Worm (Caenorhabditis elegans): Measurements from ENCODE around the gene clec-180.

The clec-180 gene

DNA sequence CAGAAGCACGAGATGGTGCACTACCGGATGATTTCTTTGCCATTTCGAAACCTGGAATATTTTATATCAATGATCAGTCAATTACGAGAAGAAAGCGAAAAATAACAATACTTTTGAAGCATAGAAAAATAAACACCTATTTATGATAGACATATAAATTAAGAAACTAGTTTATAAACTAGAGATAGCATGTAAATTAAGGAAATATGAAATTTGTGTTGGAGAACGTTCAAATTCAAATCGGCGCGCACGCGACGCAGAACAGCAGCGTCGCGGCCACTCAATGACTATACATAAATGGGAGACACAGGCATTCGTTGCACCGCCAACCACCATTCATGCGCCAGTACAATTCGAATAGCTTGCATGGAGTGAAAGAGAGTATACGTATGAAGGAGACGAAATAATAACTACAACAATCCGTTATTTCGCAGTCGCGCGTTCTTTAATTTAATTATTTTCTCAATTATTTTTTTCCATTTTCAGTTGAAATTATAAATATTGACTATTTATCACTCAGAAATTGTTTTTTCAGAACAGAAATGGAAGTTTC lies 11.4 kb downstream of the clec-180 start, which contains the start of the genes cec-5 and nol-10 (continued):
- TF ChIP-seq dpl-1 (GFP tag; optimal IDR thresholded peaks at IDR 0.05) (peak; percentile 79), lin-15B (tag; optimal IDR thresholded peaks at IDR 0.05) (no peak), fkh-10 (GFP tag; optimal IDR thresholded peaks at IDR 0.05) (peak; percentile 34), nhr-25 (tag; optimal IDR thresholded peaks at IDR 0.05; ENCODE audit: borderline replicate concordance, insufficient read depth) (peak; percentile 24), aha-1 (tag) (peak; percentile 98), spr-3 (GFP tag; optimal IDR thresholded peaks at IDR 0.05) (no peak), zfp-3 (GFP tag; conservative IDR thresholded peaks at IDR 0.05) (no peak), nhr-77 (tag; optimal IDR thresholded peaks at IDR 0.05) (peak; percentile 52), daf-19 (GFP tag; conservative IDR thresholded peaks at IDR 0.05) (no peak), dve-1 (tag; optimal IDR thresholded peaks at IDR 0.05; ENCODE audit: insufficient read depth) (peak; percentile 91), T20F7.1 (GFP tag; optimal IDR thresholded peaks at IDR 0.05) (peak; percentile 98), lsy-2 (tag; optimal IDR thresholded peaks at IDR 0.05) (peak; percentile 57 to 91), mxl-3 (GFP tag; optimal IDR thresholded peaks at IDR 0.05) (no peak)

DNA sequence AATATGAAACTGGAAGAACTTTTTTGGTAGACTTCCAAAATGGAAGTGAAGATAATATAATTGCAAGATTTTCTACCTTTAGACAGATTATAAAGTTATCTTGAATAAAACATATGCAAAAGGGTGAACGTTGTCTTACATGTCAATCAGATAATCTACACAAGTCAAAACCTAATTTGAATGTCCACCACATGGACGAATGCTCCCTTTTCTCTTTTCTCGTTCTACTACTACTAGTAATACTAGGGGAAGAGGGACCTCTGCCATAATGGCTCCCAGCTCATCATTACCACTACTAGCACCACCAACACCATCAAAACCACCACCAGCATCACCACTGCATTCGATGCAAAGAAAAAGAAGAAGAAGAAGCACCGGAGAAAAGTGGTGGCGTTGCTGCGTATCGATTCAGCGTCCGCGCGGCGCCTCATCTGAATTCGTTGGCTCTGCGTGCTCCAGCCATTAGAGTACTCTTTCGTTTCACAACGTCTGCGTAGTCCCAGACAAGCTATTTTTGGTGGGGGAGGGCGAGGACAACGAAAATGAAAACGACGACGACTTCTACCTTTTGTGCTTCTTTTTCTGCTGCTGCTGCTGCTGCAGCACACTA lies 16.7 kb downstream of the clec-180 start:
- no peak for TF ChIP-seq dmd-6 (GFP tag; IDR thresholded peaks at IDR 0.05)
- peak; percentile 39; the same call in 1 of the 2 replicates for TF ChIP-seq hmg-1.1 (GFP tag; IDR thresholded peaks at IDR 0.05)
- TF ChIP-seq ctbp-1 (GFP tag; IDR thresholded peaks at IDR 0.05): no peak
- peak; percentile 86 for TF ChIP-seq aha-1 (tag)
- TF ChIP-seq ZK337.2 (GFP tag; IDR thresholded peaks at IDR 0.05): no peak
- no peak for TF ChIP-seq ztf-11 (tag; optimal IDR thresholded peaks at IDR 0.05)
- TF ChIP-seq T26A8.4 (GFP tag; IDR thresholded peaks at IDR 0.05): no peak
- no peak for TF ChIP-seq dpl-1 (GFP tag; optimal IDR thresholded peaks at IDR 0.05)
- TF ChIP-seq snpc-1.2 (GFP tag; IDR thresholded peaks at IDR 0.05): no peak
- TF ChIP-seq hlh-30 (tag; optimal IDR thresholded peaks at IDR 0.05; ENCODE audit: insufficient read depth): no peak

- no peak for TF ChIP-seq ztf-11 (tag; optimal IDR thresholded peaks at IDR 0.05)
- no peak for TF ChIP-seq attf-4 (tag; optimal IDR thresholded peaks at IDR 0.05)
- TF ChIP-seq ces-1 (GFP tag; optimal IDR thresholded peaks at IDR 0.05): peak; percentile 61
- TF ChIP-seq F10B5.3 (tag; optimal IDR thresholded peaks at IDR 0.05): no peak
- no peak for TF ChIP-seq rbr-2 (tag; optimal IDR thresholded peaks at IDR 0.05)
- peak; percentile 50 for TF ChIP-seq fkh-10 (GFP tag; optimal IDR thresholded peaks at IDR 0.05)
- no peak for TF ChIP-seq lin-1 (GFP tag; IDR thresholded peaks at IDR 0.05)
Observed at ce11 chrIV:7586972-7587371, 18.3 kb downstream of the clec-180 start.

ce11 chrIV:7588631-7589030 lies 19.9 kb downstream of the clec-180 start, which contains the start of gene cla-1:
cla-1 (plus strand) TSS chrIV:7588931.
- no peak for TF ChIP-seq snpc-1.2 (GFP tag; IDR thresholded peaks at IDR 0.05)
- TF ChIP-seq unc-62 (GFP tag; optimal IDR thresholded peaks at IDR 0.05 in 1 of 2): peak in 1 of 2 experiments; percentile 61
- no peak for TF ChIP-seq unc-62 (tag; optimal IDR thresholded peaks at IDR 0.05)

DNA sequence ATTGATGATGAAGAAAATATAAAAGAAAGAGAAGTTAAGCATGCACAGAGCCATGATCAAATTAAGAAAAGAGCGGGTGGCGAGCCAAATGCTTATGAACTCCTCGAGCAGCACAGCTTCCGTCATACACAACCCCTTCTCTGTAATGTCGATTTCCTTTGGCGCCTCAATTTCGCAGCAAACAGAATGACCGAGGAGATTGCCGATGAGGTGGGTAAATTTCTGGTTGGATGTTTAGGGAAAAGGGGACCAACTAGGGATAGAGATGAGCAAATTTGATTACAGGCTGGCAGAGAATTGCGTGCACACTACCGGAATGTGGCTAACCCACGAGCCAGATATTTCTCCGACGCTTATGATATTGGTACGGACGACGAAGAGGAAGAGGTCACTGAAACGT lies 36.7 kb downstream of the clec-180 start:
- TF ChIP-seq Y5F2A.4 (GFP tag; optimal IDR thresholded peaks at IDR 0.05) (no peak), unc-62 (GFP tag; optimal IDR thresholded peaks at IDR 0.05 in 1 of 2) (peak in 1 of 2 experiments; percentile 89), unc-62 (tag; optimal IDR thresholded peaks at IDR 0.05) (no peak)

DNA sequence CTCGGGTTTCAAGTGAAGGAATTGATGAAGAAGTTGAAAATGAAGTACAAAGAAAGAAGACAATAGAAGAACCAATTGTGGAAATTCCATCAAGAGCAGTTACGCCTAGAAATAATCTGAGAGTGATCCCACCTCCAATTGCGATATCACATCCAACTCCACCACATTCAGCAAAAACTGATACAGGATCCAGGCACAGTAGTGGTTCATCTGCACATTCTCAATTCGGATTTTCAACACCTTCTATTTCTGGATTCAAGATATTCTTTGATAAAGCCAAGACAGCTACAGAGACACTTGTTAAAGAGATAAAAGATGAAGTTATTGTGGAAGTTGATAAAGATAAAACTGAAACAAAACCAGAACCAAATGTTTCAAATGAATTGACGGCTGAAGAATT lies 39.4 kb downstream of the clec-180 start:
- TF ChIP-seq egl-27 (tag; optimal IDR thresholded peaks at IDR 0.05) (no peak), nhr-76 (tag; optimal IDR thresholded peaks at IDR 0.05) (no peak), unc-62 (GFP tag; optimal IDR thresholded peaks at IDR 0.05 in 1 of 2) (peak in 1 of 2 experiments; percentile 90), unc-62 (tag; optimal IDR thresholded peaks at IDR 0.05) (no peak), ceh-82 (tag; optimal IDR thresholded peaks at IDR 0.05) (no peak), F26F4.8 (GFP tag; conservative IDR thresholded peaks at IDR 0.05) (no peak)

Measured in whole organism, L4 larva.